Worm (Caenorhabditis elegans) whole organism, late embryonic: ENCODE results near the gene Y43F8B.2.

Experiments used
- ceh-9 ChIP-seq: sonication (generic microtip); optimal IDR thresholded peaks from 2 replicates; lab custom pipeline; 2016; ENCODE audit warnings: mild to moderate bottlenecking, missing genetic modification characterization, inconsistent platforms, missing compliant biosample characterization
- tbx-2 ChIP-seq: sonication (generic microtip); optimal IDR thresholded peaks from 2 replicates; lab custom pipeline; 2016; ENCODE audit warnings: missing genetic modification characterization, missing compliant biosample characterization

DNA sequence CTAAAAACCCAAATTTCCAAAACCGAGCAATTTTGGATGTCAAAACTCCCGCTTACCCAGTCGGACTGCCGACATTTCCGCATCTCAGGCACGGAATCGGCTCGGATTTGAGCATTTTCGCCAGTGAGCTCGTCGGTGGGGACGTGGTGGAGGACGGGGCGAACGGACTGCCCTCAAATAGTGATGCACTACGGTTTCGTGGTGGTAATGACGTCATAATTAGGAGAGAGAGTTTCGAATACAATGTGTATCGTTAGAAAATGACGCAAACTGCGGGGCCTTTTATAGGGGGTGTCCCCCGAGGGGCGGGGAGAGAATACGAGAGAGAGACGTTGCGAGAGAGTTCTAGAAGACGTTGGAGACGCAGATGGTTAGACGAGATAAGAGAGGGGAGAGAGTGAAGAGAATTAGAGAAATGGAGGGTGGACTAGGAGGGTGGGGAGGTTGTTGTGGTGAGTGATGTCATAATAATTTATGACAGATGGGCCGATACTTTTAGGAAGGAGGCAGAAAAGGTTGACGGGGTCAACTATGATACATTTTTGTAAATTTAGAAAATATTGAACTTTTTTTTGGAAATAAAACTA is 10.3 kb downstream of the Y43F8B.2 start:
- TF ChIP-seq tbx-2 = peak; percentile 76
- TF ChIP-seq ceh-9 (tag; lab: Kevin White, UChicago) = no peak
